Fruit fly (Drosophila melanogaster) Kc167 (cell line): ENCODE measurements around the gene Hex-t2.

ENCODE experiments used
- Myc ChIP-seq: fragments of >200 bp; optimal IDR thresholded peaks from 2 replicates; lab custom pipeline; 2017; ENCODE audit warnings: missing external identifiers
- Sin3A ChIP-seq: fragments of >200 bp; optimal IDR thresholded peaks from 2 replicates; lab custom pipeline; 2018; ENCODE audit warnings: missing external identifiers
- insv ChIP-seq: fragments of >200 bp; optimal IDR thresholded peaks from 3 replicates; lab custom pipeline; 2018; ENCODE audit warnings: missing external identifiers
- psq ChIP-seq: fragments of >200 bp; optimal IDR thresholded peaks from 2 replicates; lab custom pipeline; 2017; ENCODE audit warnings: missing external identifiers
- ttk ChIP-seq: sonication (Bioruptor generic); optimal IDR thresholded peaks from 2 replicates; lab custom pipeline; 2017; ENCODE audit warnings: missing external identifiers

dm6 chr3R:26442609-26443180 is 7.8 kb upstream of the Hex-t2 start:
- TF ChIP-seq ttk (lab: Kevin White, UChicago) = no peak
- no peak for TF ChIP-seq Sin3A
- no peak for TF ChIP-seq psq (lab: Kevin White, UChicago)
- TF ChIP-seq Myc = no peak
- TF ChIP-seq insv (lab: Kevin White, UChicago) = no peak
